Worm (Caenorhabditis elegans) whole organism, young adult: Measurements from ENCODE around the gene T11G6.5.

Experiments used
- B0336.3 ChIP-seq: fragments of 200-800 bp; sonication (Bioruptor generic); IDR thresholded peaks from 2 replicates; pipeline ENCODE4 v1.3.6; 2022; ENCODE audit warnings: missing genetic modification characterization, missing compliant biosample characterization
- F49E8.2 ChIP-seq: sonication (generic microtip); optimal IDR thresholded peaks from 3 replicates; lab custom pipeline; 2017; ENCODE audit warnings: missing genetic modification characterization, mild to moderate bottlenecking, missing compliant biosample characterization, antibody characterized with exemption, moderate library complexity; ENCODE audit not compliant: insufficient read depth
- F57C9.4 ChIP-seq: sonication (generic microtip); optimal IDR thresholded peaks from 2 replicates; lab custom pipeline; 2017; ENCODE audit warnings: mild to moderate bottlenecking, missing genetic modification characterization, missing compliant biosample characterization
- akir-1 ChIP-seq: fragments of 200-800 bp; sonication (Bioruptor generic); optimal IDR thresholded peaks from 2 replicates; lab custom pipeline; 2018; ENCODE audit warnings: mild to moderate bottlenecking, missing genetic modification characterization, moderate library complexity, missing compliant biosample characterization
- ccch-3 ChIP-seq: fragments of 200-800 bp; sonication (Bioruptor generic); optimal IDR thresholded peaks from 2 replicates; lab custom pipeline; 2018; ENCODE audit warnings: mild to moderate bottlenecking, missing genetic modification characterization, missing compliant biosample characterization
- ceh-91 ChIP-seq: fragments of 200-800 bp; sonication (Bioruptor generic); IDR thresholded peaks from 2 replicates; pipeline ENCODE4 v1.3.6; 2022; ENCODE audit warnings: missing genetic modification reagents, missing genetic modification characterization, missing compliant biosample characterization
- nfya-1 ChIP-seq: sonication (generic microtip); optimal IDR thresholded peaks from 2 replicates; lab custom pipeline; 2017; ENCODE audit warnings: antibody characterized with exemption, missing compliant biosample characterization, missing genetic modification characterization, borderline replicate concordance; ENCODE audit not compliant: insufficient read depth
- nfya-2 ChIP-seq: fragments of 200-800 bp; sonication (Bioruptor generic); IDR thresholded peaks from 2 replicates; pipeline ENCODE4 v1.3.6; 2022; ENCODE audit warnings: missing genetic modification reagents, missing genetic modification characterization, missing compliant biosample characterization
- unc-62 ChIP-seq: fragments of 150-350 bp; optimal IDR thresholded peaks from 2 replicates; lab custom pipeline; 2014; ENCODE audit warnings: missing biosample characterization, missing genetic modification reagents, missing genetic modification characterization

ce11 chrIV:10851833-10852232 is 9.3 kb upstream of the T11G6.5 start, which contains the start of gene T11G6.4:
- TF ChIP-seq B0336.3 (no peak), F57C9.4 (tag; lab: Kevin White, UChicago) (no peak), nfya-2 (GFP tag; lab: Robert Waterston, UW) (no peak), ccch-3 (GFP tag; lab: Kevin White, UChicago) (no peak), unc-62 (GFP tag; lab: Kevin White, UChicago) (no peak), ceh-91 (GFP tag; lab: Robert Waterston, UW) (no peak), nfya-1 (tag; lab: Kevin White, UChicago) (no peak), F49E8.2 (tag; lab: Kevin White, UChicago) (no peak), akir-1 (GFP tag; lab: Kevin White, UChicago) (no peak)
